Fruit fly (Drosophila melanogaster): ENCODE results near the gene CG32551.

Gene CG32551

dm6 chrX:18452717-18453116 lies 14.0 kb downstream of the CG32551 start:
- TF ChIP-seq CG8478 (optimal IDR thresholded peaks at IDR 0.05) (no peak), CTCF (optimal IDR thresholded peaks at IDR 0.05) (no peak)

DNA sequence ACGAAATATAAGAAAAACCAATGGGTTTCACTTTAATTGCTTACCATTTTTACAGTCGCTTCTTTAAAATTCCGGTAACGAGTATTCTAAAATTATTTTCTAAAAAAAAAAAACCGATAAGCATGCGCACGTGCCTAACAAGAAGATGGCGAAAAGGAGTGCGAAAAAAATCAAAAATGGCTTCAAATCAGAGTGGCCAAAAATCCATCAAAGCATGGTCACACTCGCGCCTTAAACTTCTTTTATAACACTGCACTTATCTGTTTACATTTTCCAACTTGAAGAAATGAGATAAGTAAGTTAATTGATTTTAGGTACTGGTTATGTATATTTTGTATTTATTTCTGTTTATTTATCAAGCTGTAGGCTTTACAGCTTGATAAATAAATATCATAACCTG lies 21.6 kb downstream of the CG32551 start, which contains the start of gene CG43843:
CG43843 (minus strand) TSS at position 101 of the 400 bp plus-strand sequence.
- no peak for TF ChIP-seq CG8478 (optimal IDR thresholded peaks at IDR 0.05)
- no peak for TF ChIP-seq CTCF (optimal IDR thresholded peaks at IDR 0.05)

DNA sequence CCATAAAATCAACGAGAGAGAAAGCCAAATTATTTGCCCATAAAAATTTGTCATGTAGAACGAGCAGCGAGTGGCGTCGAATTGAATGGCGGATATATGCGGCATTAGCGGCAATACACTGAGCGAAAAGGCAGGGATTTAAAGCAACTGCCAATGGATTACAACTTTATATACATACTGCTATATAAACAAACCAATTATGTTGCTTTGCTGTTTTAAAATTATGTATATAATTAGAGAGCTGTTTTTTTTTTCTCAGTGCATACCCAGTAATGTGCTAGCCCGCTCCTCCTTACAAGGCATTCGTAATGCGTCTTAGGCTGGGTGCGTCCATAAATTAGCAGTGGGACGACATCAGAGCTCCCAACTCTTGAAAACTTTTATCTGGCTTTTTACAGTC lies 29.2 kb downstream of the CG32551 start:
- TF ChIP-seq CG8478 (optimal IDR thresholded peaks at IDR 0.05) (no peak), CTCF (optimal IDR thresholded peaks at IDR 0.05) (no peak)

DNA sequence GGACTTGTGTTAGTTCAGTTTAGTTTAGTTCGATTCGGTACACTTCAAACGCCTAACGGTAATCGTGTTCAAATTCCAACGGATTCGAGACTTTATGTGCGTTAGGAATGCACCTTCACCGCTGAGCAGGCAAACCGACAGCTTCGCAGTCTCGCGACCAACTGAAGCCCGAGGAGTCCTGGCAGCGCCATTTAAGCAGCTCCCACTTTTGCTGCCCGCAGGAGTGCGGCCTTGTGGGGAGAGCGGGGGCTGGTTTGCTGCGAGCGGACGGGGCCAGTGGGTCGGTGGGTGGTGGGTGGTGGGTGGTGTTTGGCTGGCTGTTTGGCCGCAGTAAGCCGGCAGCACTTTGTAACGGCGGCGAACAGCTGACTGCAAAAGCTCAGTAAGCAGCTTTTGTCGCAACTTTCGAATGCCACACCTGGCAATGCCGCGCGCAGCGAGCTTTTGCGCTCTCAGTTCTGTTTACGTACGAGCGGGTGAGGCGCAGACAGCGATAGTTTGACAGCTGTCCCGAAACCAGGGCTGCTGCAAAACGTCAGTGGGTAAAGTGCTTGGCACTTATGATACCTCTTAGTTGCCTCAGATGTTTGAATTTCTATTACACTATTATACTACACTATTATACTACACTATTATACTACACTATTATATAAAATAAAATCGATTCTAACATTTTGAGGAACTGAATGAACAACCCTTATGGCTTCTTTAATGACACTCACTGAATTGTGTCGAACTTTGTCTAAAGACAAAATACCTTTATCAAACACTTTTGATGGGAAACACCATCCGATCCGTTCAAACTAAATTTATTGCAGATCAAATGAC lies 40.9 kb downstream of the CG32551 start, which contains the start of gene CG32547:
CG32547 (minus strand) TSS at position 181 of the 828 bp plus-strand sequence.
- TF ChIP-seq CG8478 (optimal IDR thresholded peaks at IDR 0.05), result no peak
- TF ChIP-seq CTCF (optimal IDR thresholded peaks at IDR 0.05), result no peak

DNA sequence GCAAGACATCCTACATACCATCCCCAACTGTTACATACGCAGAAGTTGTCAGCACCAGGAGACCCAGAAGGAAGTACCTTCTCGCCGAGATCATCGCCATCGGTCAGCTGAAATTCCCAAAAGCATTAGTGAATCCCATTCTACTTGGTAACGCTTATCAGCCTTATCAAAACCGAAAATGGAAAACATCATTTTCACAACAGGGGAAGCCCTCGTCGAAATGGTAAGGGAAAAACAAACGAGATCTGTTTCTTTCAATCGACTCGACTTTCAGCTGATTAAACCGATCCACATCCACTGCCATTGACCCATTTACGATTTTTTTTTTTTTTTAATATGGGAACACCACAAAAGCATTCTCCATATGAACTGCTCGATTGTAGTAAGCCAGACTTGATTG lies 43.9 kb downstream of the CG32551 start:
- TF ChIP-seq CG8478 (optimal IDR thresholded peaks at IDR 0.05) (no peak), CTCF (optimal IDR thresholded peaks at IDR 0.05) (no peak)

DNA sequence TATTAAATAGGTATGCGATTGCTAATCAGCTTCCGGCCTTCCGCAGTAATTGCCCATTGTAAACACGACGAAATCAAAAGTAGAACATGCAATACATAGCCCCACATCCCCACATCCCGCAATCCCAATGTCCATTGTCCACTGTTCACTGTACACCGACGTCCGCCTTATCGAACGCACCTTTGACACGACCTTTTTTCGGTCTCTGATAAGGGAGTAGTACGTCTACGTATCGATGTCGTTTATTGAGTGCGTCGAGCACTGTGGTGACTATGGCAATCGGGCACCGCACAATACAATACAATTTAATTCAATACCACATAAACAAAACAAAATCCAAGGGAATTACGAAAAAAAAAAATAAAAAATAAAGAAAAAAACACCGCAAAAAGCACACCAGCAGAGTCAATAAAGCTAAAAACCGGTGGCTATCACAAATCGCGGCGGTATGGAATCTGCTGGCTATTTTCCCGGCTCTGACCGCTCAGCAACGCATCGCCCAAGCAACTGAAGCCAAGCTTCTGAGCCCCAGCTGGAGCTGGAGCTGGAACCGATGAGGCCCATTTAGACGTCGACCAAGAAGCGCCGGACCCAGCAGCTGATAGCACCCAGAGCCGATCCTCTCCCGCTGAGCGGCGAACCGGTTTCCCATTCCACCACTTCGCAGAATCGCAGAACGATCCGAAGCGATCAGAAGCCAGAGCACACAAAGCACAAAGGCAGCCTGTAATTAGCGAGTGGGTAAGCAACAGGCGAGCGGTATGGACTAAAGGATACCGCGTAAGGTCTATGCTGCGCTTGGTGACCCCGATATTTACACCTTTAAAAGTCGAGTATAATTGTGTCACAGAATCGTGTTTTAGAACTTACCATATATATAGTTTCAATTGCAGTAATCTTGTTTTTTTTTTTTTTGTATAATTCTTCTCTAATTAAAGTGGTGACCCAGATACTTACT lies 44.9 kb downstream of the CG32551 start, which contains the start of gene Hayan:
Hayan (minus strand) TSS at position 512 of the 958 bp plus-strand sequence.
- TF ChIP-seq CG8478 (optimal IDR thresholded peaks at IDR 0.05) (no peak), CTCF (optimal IDR thresholded peaks at IDR 0.05) (no peak)

DNA sequence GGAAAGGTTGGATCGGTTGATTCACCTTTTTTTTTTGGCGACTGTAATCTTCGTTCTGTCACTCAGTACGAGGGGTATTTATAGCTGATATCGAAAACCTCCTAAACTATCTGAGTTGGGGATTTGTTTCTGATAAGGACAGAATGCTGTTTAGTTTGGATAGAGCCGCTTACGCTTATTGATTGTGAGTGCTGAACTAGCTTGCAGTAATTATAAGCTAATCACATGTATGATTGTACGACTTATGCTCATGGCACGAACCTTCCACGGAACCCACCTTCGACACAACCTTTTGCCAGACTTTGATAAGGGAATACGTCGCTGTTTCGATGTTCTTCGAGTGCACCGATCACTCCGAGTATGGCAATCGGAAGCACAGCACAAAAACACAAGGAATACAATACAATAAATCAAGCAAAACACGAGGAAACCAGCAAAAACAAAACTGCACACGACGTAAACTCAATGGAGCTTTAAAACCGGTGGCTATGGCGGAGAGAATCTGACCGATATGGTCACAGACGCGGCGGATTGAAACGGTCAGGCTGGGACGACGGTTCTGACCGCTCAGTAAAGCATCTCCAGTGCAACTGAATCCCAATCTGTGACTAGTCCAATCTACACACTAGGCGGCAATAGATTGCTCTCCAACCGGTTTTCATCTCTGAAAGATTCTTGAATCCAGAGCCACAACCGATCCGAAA lies 47.8 kb downstream of the CG32551 start, which contains the start of gene psh:
psh (minus strand) TSS at position 566 of the 704 bp plus-strand sequence.
- TF ChIP-seq CG8478 (optimal IDR thresholded peaks at IDR 0.05), result no peak
- no peak for TF ChIP-seq CTCF (optimal IDR thresholded peaks at IDR 0.05)
